Fruit fly (Drosophila melanogaster): ENCODE data around the gene scpr-A.

scpr-A gene

dm6 chr3R:11269013-11269412 is 28.0 kb downstream of the scpr-A start (continued):
- TF ChIP-seq CG8319 (GFP tag; optimal IDR thresholded peaks at IDR 0.05) (peak; percentile 4), Sox102F (GFP tag; optimal IDR thresholded peaks at IDR 0.05) (peak; percentile 37), pdm3 (GFP tag; optimal IDR thresholded peaks at IDR 0.05) (peak; percentile 71), spab (GFP tag; optimal IDR thresholded peaks at IDR 0.05) (peak; percentile 32), Ets96B (tag; optimal IDR thresholded peaks at IDR 0.05) (peak; percentile 38), achi (GFP tag; optimal IDR thresholded peaks at IDR 0.05) (peak; percentile 61), CG11762 (GFP tag; optimal IDR thresholded peaks at IDR 0.05; ENCODE audit: insufficient read depth) (peak; percentile 45), CG3032 (tag; optimal IDR thresholded peaks at IDR 0.05) (no peak), dac (GFP tag; optimal IDR thresholded peaks at IDR 0.05) (peak; percentile 74), CG31627 (GFP tag; optimal IDR thresholded peaks at IDR 0.05) (peak; percentile 33), Eip93F (GFP tag; optimal IDR thresholded peaks at IDR 0.05) (no peak), CG11902 (GFP tag; optimal IDR thresholded peaks at IDR 0.05) (no peak), Hr39 (GFP tag; optimal IDR thresholded peaks at IDR 0.05) (peak; percentile 37), Ets21C (GFP tag; optimal IDR thresholded peaks at IDR 0.05) (no peak), Lpt (GFP tag; optimal IDR thresholded peaks at IDR 0.05) (peak; percentile 8), fd85E (GFP tag; optimal IDR thresholded peaks at IDR 0.05) (peak; percentile 11), CG15336 (GFP tag; IDR thresholded peaks at IDR 0.05) (no peak), CG10631 (GFP tag; optimal IDR thresholded peaks at IDR 0.05) (peak; percentile 16), net (GFP tag; optimal IDR thresholded peaks at IDR 0.05) (peak; percentile 45), CG10669 (GFP tag; optimal IDR thresholded peaks at IDR 0.05) (peak; percentile 64), svp (GFP tag) (peak; percentile 50), CG6808 (GFP tag; optimal IDR thresholded peaks at IDR 0.05) (peak; percentile 38), CG7368 (GFP tag; optimal IDR thresholded peaks at IDR 0.05) (peak; percentile 57), CG3919 (GFP tag; optimal IDR thresholded peaks at IDR 0.05) (peak; percentile 83), OdsH (GFP tag; optimal IDR thresholded peaks at IDR 0.05) (peak; percentile 75)

DNA sequence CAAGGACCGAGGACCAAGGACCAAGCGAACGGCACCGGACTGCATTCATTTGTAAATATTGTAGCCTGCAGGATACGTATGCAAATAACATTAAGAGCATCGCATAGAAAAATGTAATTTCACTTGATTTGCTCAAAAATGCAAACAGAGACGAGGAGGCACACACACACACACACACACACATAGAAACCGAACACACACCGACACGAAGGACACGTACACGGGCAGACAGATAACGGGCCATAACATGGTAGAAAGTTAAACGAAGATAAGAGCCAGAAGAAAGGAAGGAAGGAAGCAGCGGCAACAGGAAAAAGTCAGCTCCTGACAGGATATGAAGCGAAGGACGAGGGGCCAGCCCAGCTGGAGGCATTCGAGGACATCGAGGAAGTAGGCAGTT is 29.6 kb downstream of the scpr-A start:
- TF ChIP-seq salr (GFP tag; optimal IDR thresholded peaks at IDR 0.05), result no peak
- TF ChIP-seq CG15336 (GFP tag; IDR thresholded peaks at IDR 0.05), result no peak
- no peak for TF ChIP-seq dsx (GFP tag; optimal IDR thresholded peaks at IDR 0.05; ENCODE audit: poor library complexity, severe bottlenecking)
- no peak for TF ChIP-seq Eip93F (GFP tag; optimal IDR thresholded peaks at IDR 0.05)
- no peak for TF ChIP-seq vri (GFP tag; optimal IDR thresholded peaks at IDR 0.05)
- no peak for TF ChIP-seq Hr4 (GFP tag; optimal IDR thresholded peaks at IDR 0.05)
- no peak for TF ChIP-seq CG6163 (GFP tag; IDR thresholded peaks at IDR 0.05)
- no peak for TF ChIP-seq CG10631 (GFP tag; optimal IDR thresholded peaks at IDR 0.05)
- no peak for TF ChIP-seq CG6854 (GFP tag; optimal IDR thresholded peaks at IDR 0.05)
- no peak for TF ChIP-seq CG1621 (tag; optimal IDR thresholded peaks at IDR 0.05)

DNA sequence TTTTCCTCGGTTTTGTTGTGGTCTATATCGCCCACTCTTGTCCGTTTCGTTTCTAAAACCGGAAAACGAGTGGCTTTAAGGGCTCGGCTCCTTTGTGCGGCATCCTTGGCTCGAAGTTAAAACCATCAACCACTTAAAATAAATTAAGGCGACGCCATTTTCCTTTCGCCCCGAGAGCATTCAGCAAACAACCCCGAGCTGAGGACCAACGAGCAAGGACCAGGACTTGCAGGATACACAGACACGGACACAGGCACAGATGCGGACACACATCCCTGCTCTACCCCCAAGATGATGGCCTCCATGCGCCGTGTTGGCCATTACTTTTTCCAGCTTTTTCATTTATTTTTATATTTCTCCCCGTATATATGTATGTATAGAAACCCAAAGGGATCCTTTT is 31.7 kb downstream of the scpr-A start:
- no peak for TF ChIP-seq CG1621 (tag; optimal IDR thresholded peaks at IDR 0.05)
- TF ChIP-seq CG3919 (GFP tag; optimal IDR thresholded peaks at IDR 0.05), result no peak
- TF ChIP-seq Eip75B (GFP tag; optimal IDR thresholded peaks at IDR 0.05), result no peak
- TF ChIP-seq Met (GFP tag; optimal IDR thresholded peaks at IDR 0.05), result no peak
- no peak for TF ChIP-seq CG3032 (tag; optimal IDR thresholded peaks at IDR 0.05)
- TF ChIP-seq fd85E (GFP tag; optimal IDR thresholded peaks at IDR 0.05), result no peak
- TF ChIP-seq CG11762 (GFP tag; optimal IDR thresholded peaks at IDR 0.05; ENCODE audit: insufficient read depth), result no peak

dm6 chr3R:11281887-11282286 is 40.9 kb downstream of the scpr-A start:
- TF ChIP-seq CG8119 (GFP tag; IDR thresholded peaks at IDR 0.05), result no peak
- TF ChIP-seq CG6276 (GFP tag; optimal IDR thresholded peaks at IDR 0.05), result peak; percentile 1
- TF ChIP-seq svp (GFP tag), result peak; percentile 25
- peak in 1 of 2 experiments; percentile 36 for TF ChIP-seq ss (GFP tag; optimal IDR thresholded peaks at IDR 0.05)
- TF ChIP-seq Smox (GFP tag; optimal IDR thresholded peaks at IDR 0.05), result no peak
- no peak for TF ChIP-seq CG16779 (tag; optimal IDR thresholded peaks at IDR 0.05)
- TF ChIP-seq Eip78C (GFP tag), result no peak
- no peak for TF ChIP-seq vri (GFP tag; optimal IDR thresholded peaks at IDR 0.05)
- TF ChIP-seq CG4318 (GFP tag; optimal IDR thresholded peaks at IDR 0.05), result no peak

Measured in whole organism, prepupa.